Worm (Caenorhabditis elegans): ENCODE results near the gene moma-1.

- no peak for TF ChIP-seq ref-1 (GFP tag; conservative IDR thresholded peaks at IDR 0.05)
- no peak for TF ChIP-seq tab-1 (GFP tag; IDR thresholded peaks at IDR 0.05)
- TF ChIP-seq ztf-23 (GFP tag; IDR thresholded peaks at IDR 0.05): no peak
- no peak for TF ChIP-seq ztf-29 (GFP tag; IDR thresholded peaks at IDR 0.05)
- no peak for TF ChIP-seq flt-1 (GFP tag; IDR thresholded peaks at IDR 0.05)
- no peak for TF ChIP-seq med-1 (GFP tag; optimal IDR thresholded peaks at IDR 0.05; ENCODE audit: insufficient read depth)
- TF ChIP-seq klf-2 (GFP tag; conservative IDR thresholded peaks at IDR 0.05): no peak
- TF ChIP-seq T22C8.4 (GFP tag; IDR thresholded peaks at IDR 0.05): no peak
- no peak for TF ChIP-seq cog-1 (tag; optimal IDR thresholded peaks at IDR 0.05)
Observed at ce11 chrIII:901148-901547, 49.0 kb upstream of the moma-1 start, which contains the start of gene sucl-2.

Data from whole organism, midembryonic.